Worm (Caenorhabditis elegans): Measurements from ENCODE around the gene his-6.

DNA sequence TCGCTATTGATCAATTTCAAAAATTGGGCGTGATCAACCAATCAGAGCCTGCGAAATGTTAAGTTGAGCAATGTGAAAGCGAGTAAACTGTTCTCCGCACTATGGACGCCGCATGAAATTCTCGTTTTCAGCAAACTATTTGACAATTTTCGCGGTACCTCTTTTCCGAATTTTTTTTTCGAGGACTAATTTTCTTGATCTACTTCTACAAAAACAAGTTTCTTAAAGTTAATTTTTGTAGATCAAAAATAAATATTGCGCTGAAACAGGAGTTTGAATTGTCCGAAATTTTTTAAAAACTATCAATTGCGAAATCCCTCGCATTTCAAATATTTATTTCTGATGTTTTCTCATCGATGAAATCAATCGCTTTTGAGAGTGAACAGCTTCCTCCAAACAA is 17.1 kb downstream of the his-6 start:
- no peak for TF ChIP-seq lin-13 (tag; optimal IDR thresholded peaks at IDR 0.05)
- no peak for TF ChIP-seq tbx-8 (GFP tag; optimal IDR thresholded peaks at IDR 0.05)
- no peak for TF ChIP-seq mls-2 (tag; optimal IDR thresholded peaks at IDR 0.05)
- TF ChIP-seq lsy-2 (tag; optimal IDR thresholded peaks at IDR 0.05), result no peak
- no peak for TF ChIP-seq nhr-2 (tag; optimal IDR thresholded peaks at IDR 0.05)
- TF ChIP-seq elt-3 (tag; optimal IDR thresholded peaks at IDR 0.05), result no peak
- TF ChIP-seq mab-5 (tag; optimal IDR thresholded peaks at IDR 0.05), result no peak
- no peak for TF ChIP-seq mep-1 (tag; optimal IDR thresholded peaks at IDR 0.05)
- TF ChIP-seq nhr-28 (tag; optimal IDR thresholded peaks at IDR 0.05), result no peak
- TF ChIP-seq nhr-237 (tag; optimal IDR thresholded peaks at IDR 0.05), result no peak
- no peak for TF ChIP-seq ces-1 (GFP tag; optimal IDR thresholded peaks at IDR 0.05)
- TF ChIP-seq elt-1 (tag; optimal IDR thresholded peaks at IDR 0.05; ENCODE audit: borderline replicate concordance, insufficient read depth), result no peak
- TF ChIP-seq pha-4 (tag; optimal IDR thresholded peaks at IDR 0.05), result no peak

All from whole organism, mixed stage, embryonic.